Fruit fly (Drosophila melanogaster) whole organism, embryonic: ENCODE measurements around the gene RpS15Aa.

Experiments used
- Antp ChIP-seq: fragments of 200-800 bp; sonication (Bioruptor generic); optimal IDR thresholded peaks from 3 replicates; lab custom pipeline; 2016; ENCODE audit warnings: missing biosample characterization, missing genetic modification characterization
- Atf-2 ChIP-seq: fragments of 200-800 bp; sonication (Bioruptor generic); optimal IDR thresholded peaks from 2 replicates; lab custom pipeline; 2016; ENCODE audit warnings: missing biosample characterization, missing genetic modification characterization
- Atf3 ChIP-seq: fragments of 200-800 bp; sonication (Bioruptor generic); optimal IDR thresholded peaks from 3 replicates; lab custom pipeline; 2016; ENCODE audit warnings: missing biosample characterization, missing genetic modification characterization
- B-H1 ChIP-seq: fragments of 200-800 bp; sonication (Bioruptor generic); IDR thresholded peaks from 3 replicates; pipeline ENCODE4 v1.3.6; 2022; ENCODE audit warnings: missing biosample characterization, missing genetic modification characterization
- Bgb ChIP-seq: fragments of 200-800 bp; sonication (Bioruptor generic); IDR thresholded peaks from 2 replicates; pipeline ENCODE4 v1.3.6; 2022; ENCODE audit warnings: missing biosample characterization, missing genetic modification characterization; ENCODE audit not compliant: partially characterized antibody
- CG10209 ChIP-seq: fragments of 200-800 bp; sonication (Bioruptor generic); optimal IDR thresholded peaks from 3 replicates; lab custom pipeline; 2017; ENCODE audit warnings: missing biosample characterization, mild to moderate bottlenecking, missing genetic modification characterization, missing genetic modification reagents
- CG10543 ChIP-seq: fragments of 200-800 bp; sonication (Bioruptor generic); optimal IDR thresholded peaks from 3 replicates; lab custom pipeline; 2017; ENCODE audit warnings: missing biosample characterization, mild to moderate bottlenecking, missing genetic modification characterization, moderate library complexity
- CG10654 ChIP-seq: fragments of 200-800 bp; sonication (Bioruptor generic); optimal IDR thresholded peaks from 2 replicates; lab custom pipeline; 2016; ENCODE audit warnings: missing biosample characterization, missing genetic modification characterization
- CG11085 ChIP-seq: fragments of 200-800 bp; sonication (Bioruptor generic); IDR thresholded peaks from 2 replicates; pipeline ENCODE4 v1.3.6; 2022; ENCODE audit warnings: missing biosample characterization, missing genetic modification characterization
- CG12155 ChIP-seq: fragments of 200-800 bp; sonication (Bioruptor generic); optimal IDR thresholded peaks from 3 replicates; lab custom pipeline; 2016; ENCODE audit warnings: missing biosample characterization, missing genetic modification characterization
- CG14710 ChIP-seq: fragments of 200-800 bp; sonication (Bioruptor generic); optimal IDR thresholded peaks from 3 replicates; lab custom pipeline; 2019; ENCODE audit warnings: missing biosample characterization, mild to moderate bottlenecking, missing genetic modification characterization, moderate library complexity
- CG16863 ChIP-seq: fragments of 200-800 bp; sonication (Bioruptor generic); optimal IDR thresholded peaks from 3 replicates; lab custom pipeline; 2016; ENCODE audit warnings: missing biosample characterization, missing genetic modification characterization
- CG18262 ChIP-seq: fragments of 200-800 bp; optimal IDR thresholded peaks from 3 replicates; lab custom pipeline; 2019; ENCODE audit warnings: missing biosample characterization, mild to moderate bottlenecking, missing genetic modification characterization, moderate library complexity
- CG2712 ChIP-seq: fragments of 200-800 bp; optimal IDR thresholded peaks from 3 replicates; lab custom pipeline; 2019; ENCODE audit warnings: missing biosample characterization, mild to moderate bottlenecking, missing genetic modification characterization, moderate library complexity
- CG3281 ChIP-seq: fragments of 200-800 bp; sonication (Bioruptor generic); optimal IDR thresholded peaks from 3 replicates; lab custom pipeline; 2017; ENCODE audit warnings: missing biosample characterization, mild to moderate bottlenecking, missing genetic modification characterization
- CG34376 ChIP-seq: fragments of 200-800 bp; sonication (Bioruptor generic); optimal IDR thresholded peaks from 2 replicates; lab custom pipeline; 2018; ENCODE audit warnings: missing biosample characterization, mild to moderate bottlenecking, missing genetic modification characterization
- CG7372 ChIP-seq: fragments of 200-800 bp; sonication (Bioruptor generic); IDR thresholded peaks from 2 replicates; pipeline ENCODE4 v1.3.6; 2022; ENCODE audit warnings: missing biosample characterization, missing genetic modification characterization
- CG8089 ChIP-seq: fragments of 200-800 bp; sonication (Bioruptor generic); optimal IDR thresholded peaks from 3 replicates; lab custom pipeline; 2016; ENCODE audit warnings: missing biosample characterization, missing genetic modification characterization
- CG8290 ChIP-seq, 3 experiments: fragments of 200-800 bp; sonication (Bioruptor generic); optimal IDR thresholded peaks; 2 replicates each; lab custom pipeline; 2016 to 2019; ENCODE audit warnings: missing biosample characterization in 3 of 3, missing genetic modification characterization in 3 of 3, mild to moderate bottlenecking in 2 of 3, moderate library complexity in 1 of 3
- CG8359 ChIP-seq: fragments of 200-800 bp; sonication (Bioruptor generic); optimal IDR thresholded peaks from 2 replicates; lab custom pipeline; 2017; ENCODE audit warnings: missing biosample characterization, mild to moderate bottlenecking, missing genetic modification characterization, borderline replicate concordance
- CoRest ChIP-seq: fragments of 200-800 bp; sonication (Bioruptor generic); optimal IDR thresholded peaks from 3 replicates; lab custom pipeline; 2018; ENCODE audit warnings: missing biosample characterization, mild to moderate bottlenecking, missing genetic modification characterization, moderate library complexity
- Dbx ChIP-seq: fragments of 200-800 bp; sonication (Bioruptor generic); IDR thresholded peaks from 3 replicates; pipeline ENCODE4 v1.3.6; 2022; ENCODE audit warnings: missing biosample characterization, missing genetic modification characterization
- Deaf1 ChIP-seq: fragments of 200-800 bp; optimal IDR thresholded peaks from 3 replicates; lab custom pipeline; 2019; ENCODE audit warnings: missing biosample characterization, mild to moderate bottlenecking, missing genetic modification characterization, moderate library complexity
- HHEX ChIP-seq: fragments of 200-800 bp; sonication (Bioruptor generic); optimal IDR thresholded peaks from 3 replicates; lab custom pipeline; 2017; ENCODE audit warnings: missing biosample characterization, mild to moderate bottlenecking, missing genetic modification characterization, missing genetic modification reagents
- HmgZ ChIP-seq: fragments of 200-800 bp; sonication (Bioruptor generic); optimal IDR thresholded peaks from 2 replicates; lab custom pipeline; 2018; ENCODE audit warnings: missing biosample characterization, mild to moderate bottlenecking, missing genetic modification characterization
- Hmx ChIP-seq: fragments of 200-800 bp; sonication (Bioruptor generic); optimal IDR thresholded peaks from 2 replicates; lab custom pipeline; 2016; ENCODE audit warnings: missing biosample characterization, missing genetic modification characterization
- NC2β ChIP-seq: fragments of 200-800 bp; sonication (Bioruptor generic); optimal IDR thresholded peaks from 2 replicates; lab custom pipeline; 2016; ENCODE audit warnings: missing biosample characterization, missing genetic modification characterization
- Oli ChIP-seq: fragments of 200-800 bp; sonication (Bioruptor generic); optimal IDR thresholded peaks from 2 replicates; lab custom pipeline; 2018; ENCODE audit warnings: missing biosample characterization, mild to moderate bottlenecking, missing genetic modification characterization, moderate library complexity
- Opbp ChIP-seq: fragments of 200-800 bp; sonication (Bioruptor generic); IDR thresholded peaks from 3 replicates; pipeline ENCODE4 v1.3.6; 2022; ENCODE audit warnings: missing biosample characterization, missing genetic modification characterization; ENCODE audit not compliant: partially characterized antibody
- Rx ChIP-seq: fragments of 200-800 bp; sonication (Bioruptor generic); IDR thresholded peaks from 2 replicates; pipeline ENCODE4 v1.3.6; 2022; ENCODE audit warnings: missing biosample characterization, missing genetic modification characterization
- Side ChIP-seq: fragments of 200-800 bp; sonication (Bioruptor generic); optimal IDR thresholded peaks from 2 replicates; lab custom pipeline; 2016; ENCODE audit warnings: missing biosample characterization, missing genetic modification characterization
- Sox102F ChIP-seq: fragments of 200-800 bp; sonication (Bioruptor generic); optimal IDR thresholded peaks from 2 replicates; lab custom pipeline; 2018; ENCODE audit warnings: missing biosample characterization, mild to moderate bottlenecking, missing genetic modification characterization, moderate library complexity
- ap ChIP-seq: fragments of 200-800 bp; sonication (Bioruptor generic); IDR thresholded peaks from 2 replicates; pipeline ENCODE4 v1.3.6; 2022; ENCODE audit warnings: missing biosample characterization, missing genetic modification characterization
- ara ChIP-seq: fragments of 200-800 bp; sonication (Bioruptor generic); IDR thresholded peaks from 2 replicates; pipeline ENCODE4 v1.3.6; 2022; ENCODE audit warnings: missing biosample characterization, missing genetic modification characterization
- az2 ChIP-seq: fragments of 200-800 bp; sonication (Bioruptor generic); optimal IDR thresholded peaks from 3 replicates; lab custom pipeline; 2016; ENCODE audit warnings: missing biosample characterization, missing genetic modification characterization
- chinmo ChIP-seq: fragments of 200-800 bp; sonication (Bioruptor generic); IDR thresholded peaks from 4 replicates; pipeline ENCODE4 v1.3.6; 2022; ENCODE audit warnings: missing biosample characterization, missing genetic modification characterization; ENCODE audit not compliant: partially characterized antibody
- ci ChIP-seq: fragments of 200-800 bp; sonication (Bioruptor generic); IDR thresholded peaks from 3 replicates; pipeline ENCODE4 v1.3.6; 2022; ENCODE audit warnings: missing biosample characterization, missing genetic modification characterization
- dpn ChIP-seq, 2 experiments: fragments of 200-800 bp; sonication (Bioruptor generic); optimal IDR thresholded peaks; 3 replicates each; lab custom pipeline; 2016; ENCODE audit warnings: missing biosample characterization in 2 of 2, missing genetic modification characterization in 2 of 2
- exex ChIP-seq: fragments of 200-800 bp; sonication (Bioruptor generic); optimal IDR thresholded peaks from 4 replicates; lab custom pipeline; 2018; ENCODE audit warnings: missing biosample characterization, mild to moderate bottlenecking, missing genetic modification characterization, moderate library complexity
- gro ChIP-seq: fragments of 200-800 bp; sonication (Bioruptor generic); optimal IDR thresholded peaks from 2 replicates; lab custom pipeline; 2016; ENCODE audit warnings: missing biosample characterization, missing genetic modification characterization
- hbn ChIP-seq: fragments of 200-800 bp; sonication (Bioruptor generic); IDR thresholded peaks from 2 replicates; pipeline ENCODE4 v1.3.6; 2022; ENCODE audit warnings: missing biosample characterization, missing genetic modification characterization; ENCODE audit not compliant: partially characterized antibody
- hth ChIP-seq: fragments of >200 bp; optimal IDR thresholded peaks from 2 replicates; lab custom pipeline; 2017; ENCODE audit warnings: inconsistent platforms
- maf-S ChIP-seq: fragments of 200-800 bp; sonication (Bioruptor generic); optimal IDR thresholded peaks from 2 replicates; lab custom pipeline; 2016; ENCODE audit warnings: missing biosample characterization, missing genetic modification characterization
- mirr ChIP-seq: fragments of 200-800 bp; sonication (Bioruptor generic); optimal IDR thresholded peaks from 3 replicates; lab custom pipeline; 2018; ENCODE audit warnings: missing biosample characterization, mild to moderate bottlenecking, missing genetic modification characterization
- prd ChIP-seq, 3 experiments: fragments of >200 bp in 2 of 3; fragments of 200-800 bp in 1 of 3; sonication (Bioruptor generic) in 1 of 3; optimal IDR thresholded peaks in 2 of 3; IDR thresholded peaks in 1 of 3; 2 replicates in 2 of 3; 3 replicates in 1 of 3; pipeline versions ENCODE4 v1.3.6 to Lab custom; 2017 to 2022; ENCODE audit warnings: missing biosample characterization in 1 of 3, missing genetic modification characterization in 1 of 3
- pum ChIP-seq: fragments of 200-800 bp; sonication (Bioruptor generic); optimal IDR thresholded peaks from 2 replicates; lab custom pipeline; 2016; ENCODE audit warnings: missing biosample characterization, missing genetic modification characterization
- tin ChIP-seq: fragments of 200-800 bp; sonication (Bioruptor generic); optimal IDR thresholded peaks from 3 replicates; lab custom pipeline; 2016; ENCODE audit warnings: missing biosample characterization, missing genetic modification characterization
- tio ChIP-seq: fragments of 200-800 bp; sonication (Bioruptor generic); optimal IDR thresholded peaks from 2 replicates; lab custom pipeline; 2017; ENCODE audit warnings: missing biosample characterization, missing genetic modification characterization, inconsistent platforms
- toy ChIP-seq: fragments of 200-800 bp; sonication (Bioruptor generic); IDR thresholded peaks from 2 replicates; pipeline ENCODE4 v1.3.6; 2022; ENCODE audit warnings: missing biosample characterization, missing genetic modification characterization
- trh ChIP-seq: fragments of 200-800 bp; sonication (Bioruptor generic); optimal IDR thresholded peaks from 2 replicates; lab custom pipeline; 2016; ENCODE audit warnings: missing biosample characterization, missing genetic modification characterization
- vvl ChIP-seq: fragments of 200-800 bp; sonication (Bioruptor generic); IDR thresholded peaks from 2 replicates; pipeline ENCODE4 v1.3.6; 2022; ENCODE audit warnings: missing biosample characterization, missing genetic modification characterization

The RpS15Aa gene

DNA sequence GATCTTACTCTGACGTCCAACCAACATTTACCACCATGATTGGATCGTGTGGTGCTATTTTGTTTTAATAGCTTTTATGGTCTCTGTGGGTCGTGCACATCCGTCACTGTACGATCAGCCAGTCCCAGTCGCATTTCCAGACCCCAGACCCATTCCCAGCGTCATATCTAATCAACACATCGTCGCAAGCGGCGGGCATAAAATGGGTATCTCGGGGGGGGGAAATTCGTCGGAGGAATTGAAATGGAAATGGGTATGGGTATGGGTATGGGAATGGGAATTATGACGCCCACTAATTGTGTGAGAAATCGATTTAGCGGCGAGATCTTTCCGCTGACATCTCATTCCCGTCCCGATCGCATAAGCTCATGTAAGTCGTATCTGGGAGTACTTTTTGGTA is 26.7 kb downstream of the RpS15Aa start (continued):
- TF ChIP-seq hth (no peak), ci (0 out of 3 replicates have a peak, but pooled peaks have one; percentile 40), HHEX (peak; percentile 3), exex (tag; lab: Kevin White, UChicago) (peak; percentile 72), chinmo (GFP tag; lab: Robert Waterston, UW) (peak; percentile 72; the same call in 1 of the 4 replicates), CG8089 (no peak), CG18262 (tag; lab: Kevin White, UChicago) (no peak), CG7372 (GFP tag; lab: Robert Waterston, UW) (no peak), mirr (GFP tag; lab: Kevin White, UChicago) (peak; percentile 70), az2 (GFP tag; lab: Kevin White, UChicago) (no peak), CG34376 (GFP tag; lab: Kevin White, UChicago) (peak; percentile 25), trh (GFP tag; lab: Kevin White, UChicago) (no peak), CG16863 (GFP tag; lab: Kevin White, UChicago) (no peak), CG12155 (GFP tag; lab: Kevin White, UChicago) (no peak), CG14710 (tag; lab: Kevin White, UChicago) (no peak), CG8359 (no peak), CG10543 (GFP tag; lab: Kevin White, UChicago) (peak; percentile 81), Bgb (GFP tag; lab: Robert Waterston, UW) (no peak), maf-S (GFP tag; lab: Kevin White, UChicago) (no peak), CG10209 (peak; percentile 5), gro (peak; percentile 19), Antp (GFP tag; lab: Kevin White, UChicago) (no peak), prd (optimal IDR thresholded peaks at IDR 0.05; lab: Kevin White, UChicago) (no peak), prd (GFP tag; IDR thresholded peaks at IDR 0.05; lab: Robert Waterston, UW) (no peak), Opbp (GFP tag; lab: Robert Waterston, UW) (no peak), Hmx (no peak), tin (GFP tag; lab: Kevin White, UChicago) (no peak), Dbx (GFP tag; lab: Robert Waterston, UW) (0 out of 3 replicates have a peak, but pooled peaks have one; percentile 34), HmgZ (tag; lab: Kevin White, UChicago) (peak; percentile 25), Side (GFP tag; lab: Kevin White, UChicago) (no peak), CG8290 (GFP tag; optimal IDR thresholded peaks at IDR 0.05; lab: Kevin White, UChicago) (no peak), CG8290 (tag; optimal IDR thresholded peaks at IDR 0.05; lab: Kevin White, UChicago) (peak in 1 of 2 experiments; percentile 58)

DNA sequence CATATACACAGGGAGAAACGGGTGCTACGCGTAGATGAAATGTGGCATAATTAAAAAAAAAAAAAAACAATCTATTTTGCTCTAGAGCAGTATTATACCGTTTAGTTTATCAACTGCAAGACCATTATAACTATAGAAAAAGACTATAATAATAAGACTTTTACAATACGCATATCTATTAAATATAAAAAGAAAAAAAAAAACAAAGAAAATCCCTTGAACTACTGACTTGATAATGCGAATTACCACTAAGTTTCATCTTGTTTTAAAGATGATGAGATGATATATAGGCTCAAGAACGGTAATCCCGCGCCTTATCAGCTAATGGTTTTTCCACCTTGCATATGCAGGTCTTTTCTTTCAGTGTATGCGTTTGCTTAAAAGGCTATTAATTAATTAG is 30.3 kb downstream of the RpS15Aa start:
- TF ChIP-seq CG10654 (GFP tag; lab: Kevin White, UChicago) (no peak), CG11085 (GFP tag; lab: Robert Waterston, UW) (no peak), NC2β (no peak), Sox102F (GFP tag; lab: Kevin White, UChicago) (peak; percentile 42), Deaf1 (no peak), CG3281 (GFP tag; lab: Kevin White, UChicago) (peak; percentile 13), Rx (GFP tag; lab: Robert Waterston, UW) (no peak), CG7372 (GFP tag; lab: Robert Waterston, UW) (no peak), B-H1 (GFP tag; lab: Robert Waterston, UW) (no peak), tio (GFP tag; lab: Kevin White, UChicago) (peak; percentile 25), CoRest (tag; lab: Kevin White, UChicago) (peak; percentile 61), hbn (GFP tag; lab: Robert Waterston, UW) (no peak), Atf-2 (GFP tag; lab: Kevin White, UChicago) (no peak), CG18262 (tag; lab: Kevin White, UChicago) (peak; percentile 37), Oli (tag; lab: Kevin White, UChicago) (peak; percentile 22), pum (GFP tag; lab: Kevin White, UChicago) (no peak), toy (GFP tag; lab: Robert Waterston, UW) (no peak), vvl (GFP tag; lab: Robert Waterston, UW) (peak; percentile 32; the same call in 1 of the 2 replicates), CG2712 (tag; lab: Kevin White, UChicago) (peak; percentile 21), ap (no peak), dpn (GFP tag; optimal IDR thresholded peaks at IDR 0.05; lab: Kevin White, UChicago) (peak in 1 of 2 experiments; percentile 4), ara (GFP tag; lab: Robert Waterston, UW) (no peak), Atf3 (no peak)
